Worm (Caenorhabditis elegans): ENCODE data around the gene txt-6.
"Not testable (repeated sequence)": the region's sequence is repeated elsewhere in the genome, so short reads cannot be mapped to it uniquely, and the experiment has no call there.

Gene txt-6

ce11 chrV:4569999-4570627 is 36.6 kb downstream of the txt-6 start, which contains the start of gene sut-2:
Gene sut-2, minus strand, starts transcription at chrV:4570049.
- TF ChIP-seq dao-5 (tag; optimal IDR thresholded peaks at IDR 0.05) (no peak), W03F9.2 (tag; optimal IDR thresholded peaks at IDR 0.05) (peak; percentile 38)

ce11 chrV:4562493-4562892 is 44.2 kb downstream of the txt-6 start:
- TF ChIP-seq him-1 (tag; optimal IDR thresholded peaks at IDR 0.05) (no peak), dao-5 (tag; optimal IDR thresholded peaks at IDR 0.05) (no peak), W03F9.2 (tag; optimal IDR thresholded peaks at IDR 0.05) (no peak)

ce11 chrV:4560441-4560840 is 46.3 kb downstream of the txt-6 start, which contains the start of gene Y61A9LA.4:
Gene Y61A9LA.4, plus strand, starts transcription at chrV:4560741.
- not testable (repeated sequence) for TF ChIP-seq W03F9.2, him-1, dao-5 (tag; optimal IDR thresholded peaks at IDR 0.05)

ce11 chrV:4559701-4560100 is 47.0 kb downstream of the txt-6 start, which contains the start of gene Y61A9LA.7:
Gene Y61A9LA.7, minus strand, starts transcription at chrV:4559801.
- no peak for TF ChIP-seq dao-5 (tag; optimal IDR thresholded peaks at IDR 0.05)
- no peak for TF ChIP-seq him-1 (tag; optimal IDR thresholded peaks at IDR 0.05)
- TF ChIP-seq W03F9.2 (tag; optimal IDR thresholded peaks at IDR 0.05): no peak
